Worm (Caenorhabditis elegans): ENCODE results near the gene M18.6.

DNA sequence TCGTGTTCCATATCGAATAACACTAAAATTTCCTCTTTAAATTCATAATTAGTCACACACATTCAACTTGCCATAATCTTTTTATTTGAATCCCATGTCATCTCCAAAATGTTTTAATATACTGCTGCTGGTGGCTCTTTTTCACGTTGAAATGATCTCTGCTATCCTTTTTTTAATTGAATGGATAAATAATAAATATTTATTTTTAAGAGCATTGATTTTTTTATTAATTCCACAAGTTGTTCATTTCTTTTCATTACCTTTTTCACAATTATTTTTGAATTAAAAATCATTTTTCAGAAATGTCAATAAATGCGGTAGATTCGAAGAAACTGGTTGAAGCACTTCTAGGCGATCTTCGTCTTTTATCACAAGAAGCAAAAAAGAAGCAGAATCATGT lies 24.6 kb upstream of the M18.6 start, which contains the start of gene mon-2:
- TF ChIP-seq ceh-82 (tag; optimal IDR thresholded peaks at IDR 0.05): no peak
- no peak for TF ChIP-seq ama-1 (optimal IDR thresholded peaks at IDR 0.05)
- no peak for TF ChIP-seq jun-1 (tag; optimal IDR thresholded peaks at IDR 0.05)
- no peak for TF ChIP-seq hlh-4 (tag; optimal IDR thresholded peaks at IDR 0.05)
- no peak for TF ChIP-seq fkh-10 (GFP tag; optimal IDR thresholded peaks at IDR 0.05)
- no peak for TF ChIP-seq efl-1 (optimal IDR thresholded peaks at IDR 0.05)
- no peak for TF ChIP-seq efl-1 (GFP tag; optimal IDR thresholded peaks at IDR 0.05 in 1 of 2)
- TF ChIP-seq ceh-88 (GFP tag; IDR thresholded peaks at IDR 0.05): no peak
- TF ChIP-seq lsy-2 (tag; optimal IDR thresholded peaks at IDR 0.05): no peak
- TF ChIP-seq sox-4 (tag; optimal IDR thresholded peaks at IDR 0.05): no peak

Measured in whole organism, L1 larva.